Worm (Caenorhabditis elegans) whole organism, young adult: ENCODE measurements around the gene fbxb-83.
A peak's percentile ranks its signal among the peaks of the same experiment; 100 is the strongest.

Experiments used
- B0019.2 ChIP-seq: fragments of 200-800 bp; sonication (Bioruptor generic); conservative IDR thresholded peaks from 2 replicates; pipeline ENCODE4 v1.3.6; 2022; ENCODE audit warnings: missing genetic modification reagents, missing genetic modification characterization, missing compliant biosample characterization
- ets-4 ChIP-seq: fragments of 200-800 bp; sonication (Bioruptor generic); optimal IDR thresholded peaks from 2 replicates; lab custom pipeline; 2018; ENCODE audit warnings: mild to moderate bottlenecking, missing genetic modification characterization, missing compliant biosample characterization
- hmg-1.2 ChIP-seq: fragments of 200-800 bp; sonication (Bioruptor generic); IDR thresholded peaks from 2 replicates; pipeline ENCODE4 v1.3.6; 2022; ENCODE audit warnings: missing genetic modification reagents, missing genetic modification characterization, missing compliant biosample characterization
- lin-35 ChIP-seq, 3 experiments: fragments of 150-350 bp in 2 of 3; sonication (generic microtip) in 1 of 3; optimal IDR thresholded peaks; 2 replicates each; lab custom pipeline; 2014 to 2018; ENCODE audit warnings: missing biosample characterization in 3 of 3, missing genetic modification characterization in 3 of 3, missing genetic modification reagents in 3 of 3
- lin-54 ChIP-seq: fragments of 200-800 bp; sonication (Bioruptor generic); optimal IDR thresholded peaks from 2 replicates; lab custom pipeline; 2018; ENCODE audit warnings: mild to moderate bottlenecking, missing genetic modification characterization, missing compliant biosample characterization
- lsy-27 ChIP-seq: sonication (generic microtip); optimal IDR thresholded peaks from 2 replicates; lab custom pipeline; 2017; ENCODE audit warnings: missing genetic modification characterization, mild to moderate bottlenecking, missing compliant biosample characterization, antibody characterized with exemption, missing genotype, borderline replicate concordance; ENCODE audit not compliant: insufficient read depth
- madf-8 ChIP-seq: fragments of 200-800 bp; sonication (Bioruptor generic); conservative IDR thresholded peaks from 2 replicates; pipeline ENCODE4 v1.3.6; 2022; ENCODE audit warnings: missing genetic modification reagents, missing genetic modification characterization, missing compliant biosample characterization
- nhr-80 ChIP-seq: sonication (generic microtip); optimal IDR thresholded peaks from 2 replicates; lab custom pipeline; 2016; ENCODE audit warnings: missing genetic modification characterization, missing compliant biosample characterization
- nhr-90 ChIP-seq: sonication (generic microtip); optimal IDR thresholded peaks from 2 replicates; lab custom pipeline; 2016; ENCODE audit warnings: missing genotype, mild to moderate bottlenecking, missing genetic modification characterization, missing compliant biosample characterization
- snpc-1.1 ChIP-seq: sonication (generic microtip); optimal IDR thresholded peaks from 2 replicates; lab custom pipeline; 2017; ENCODE audit warnings: missing genetic modification characterization, mild to moderate bottlenecking, missing compliant biosample characterization, antibody characterized with exemption, moderate library complexity, missing genotype, missing genetic modification reagents; ENCODE audit not compliant: insufficient read depth
- sptf-2 ChIP-seq: fragments of 200-800 bp; sonication (Bioruptor generic); optimal IDR thresholded peaks from 2 replicates; lab custom pipeline; 2018; ENCODE audit warnings: mild to moderate bottlenecking, missing genetic modification characterization, missing compliant biosample characterization

DNA sequence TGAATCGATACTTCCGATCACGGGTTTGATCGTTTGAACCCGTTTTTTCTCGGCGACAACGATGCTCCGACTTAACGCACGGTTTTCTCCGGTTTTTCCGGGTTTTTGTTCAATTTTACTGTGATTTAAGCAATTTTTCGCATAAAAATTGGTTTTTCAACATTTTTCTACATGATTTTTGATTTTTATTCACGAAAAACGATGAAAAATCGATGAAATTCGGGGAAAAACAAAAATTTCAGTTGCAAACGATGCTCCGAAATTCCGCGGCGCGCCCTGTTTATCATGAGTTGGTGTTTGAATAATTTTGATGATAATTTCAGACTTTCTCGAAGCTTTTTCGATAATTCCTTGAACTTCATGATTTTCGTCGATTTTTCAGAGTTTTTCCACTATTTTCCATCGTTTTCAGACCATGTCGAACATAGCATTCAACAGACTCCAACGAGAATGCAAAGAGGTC lies 43.4 kb upstream of the fbxb-83 start, which contains the start of gene ubc-20:
- TF ChIP-seq hmg-1.2 (no peak), nhr-90 (tag; lab: Kevin White, UChicago) (no peak), lin-54 (GFP tag; lab: Kevin White, UChicago) (no peak), B0019.2 (no peak), nhr-80 (tag; lab: Kevin White, UChicago) (peak; percentile 25), lin-35 (GFP tag; optimal IDR thresholded peaks at IDR 0.05; lab: Kevin White, UChicago) (no peak), snpc-1.1 (no peak), sptf-2 (no peak), ets-4 (GFP tag; lab: Kevin White, UChicago) (no peak), lsy-27 (no peak), madf-8 (no peak)
